Worm (Caenorhabditis elegans) whole organism, L2 larva: ENCODE measurements around the gene cdr-2.

Experiments used
- ama-1 ChIP-seq: fragments of 150-350 bp; optimal IDR thresholded peaks from 2 replicates; lab custom pipeline; 2018; ENCODE audit warnings: inconsistent platforms
- dmd-4 ChIP-seq: sonication (generic microtip); optimal IDR thresholded peaks from 2 replicates; lab custom pipeline; 2017; ENCODE audit warnings: missing biosample characterization, missing genetic modification characterization
- nhr-25 ChIP-seq: fragments of 150-350 bp; sonication (generic microtip); optimal IDR thresholded peaks from 3 replicates; lab custom pipeline; 2014; ENCODE audit warnings: missing biosample characterization, missing genetic modification characterization
- sma-3 ChIP-seq: sonication (generic microtip); optimal IDR thresholded peaks from 2 replicates; lab custom pipeline; 2016; ENCODE audit warnings: missing genetic modification reagents, missing genetic modification characterization, missing compliant biosample characterization
- snpc-4 ChIP-seq: fragments of 150-350 bp; optimal IDR thresholded peaks from 2 replicates; lab custom pipeline; 2014; ENCODE audit warnings: missing biosample characterization, missing genetic modification characterization
- zag-1 ChIP-seq: fragments of 150-350 bp; optimal IDR thresholded peaks from 2 replicates; lab custom pipeline; 2014; ENCODE audit warnings: missing biosample characterization, missing genetic modification characterization

ce11 chrV:12417277-12417676 is 1.8 kb upstream of the cdr-2 start, which contains the start of gene cdr-3:
- no peak for TF ChIP-seq dmd-4 (tag; lab: Kevin White, UChicago)
- no peak for TF ChIP-seq ama-1 (lab: Kevin White, UChicago)
- no peak for TF ChIP-seq sma-3 (GFP tag; lab: Kevin White, UChicago)
- no peak for TF ChIP-seq zag-1 (tag; lab: Kevin White, UChicago)
- TF ChIP-seq snpc-4 (tag; lab: Kevin White, UChicago): no peak
- no peak for TF ChIP-seq nhr-25 (tag; lab: Kevin White, UChicago)
